Fruit fly (Drosophila melanogaster) whole organism, embryonic: ENCODE measurements around the gene ABCB7.
A peak's percentile ranks its signal among the peaks of the same experiment; 100 is the strongest.

Experiments used
- Awh ChIP-seq: fragments of 200-800 bp; sonication (Bioruptor generic); IDR thresholded peaks from 2 replicates; pipeline ENCODE4, ENCODE4 v1.3.6; 2022; ENCODE audit warnings: missing biosample characterization, missing genetic modification characterization
- BEAF-32 ChIP-seq: fragments of 200-800 bp; sonication (Bioruptor generic); optimal IDR thresholded peaks from 3 replicates; lab custom pipeline; 2017; ENCODE audit warnings: missing biosample characterization, missing genetic modification characterization, mild to moderate bottlenecking, moderate library complexity, missing genetic modification reagents
- Bgb ChIP-seq: fragments of 200-800 bp; sonication (Bioruptor generic); IDR thresholded peaks from 2 replicates; pipeline ENCODE4 v1.3.6; 2022; ENCODE audit warnings: missing biosample characterization, missing genetic modification characterization; ENCODE audit not compliant: partially characterized antibody
- CG10366 ChIP-seq: fragments of 200-800 bp; sonication (Bioruptor generic); IDR thresholded peaks from 2 replicates; pipeline ENCODE4 v1.3.6; 2022; ENCODE audit warnings: missing biosample characterization, missing genetic modification characterization
- CG10543 ChIP-seq: fragments of 200-800 bp; sonication (Bioruptor generic); optimal IDR thresholded peaks from 3 replicates; lab custom pipeline; 2017; ENCODE audit warnings: missing biosample characterization, mild to moderate bottlenecking, missing genetic modification characterization, moderate library complexity
- CG11696 ChIP-seq: fragments of 200-800 bp; sonication (Bioruptor generic); IDR thresholded peaks from 2 replicates; pipeline ENCODE4 v1.3.6; 2022; ENCODE audit warnings: missing biosample characterization, missing genetic modification characterization
- CG12299 ChIP-seq: fragments of 200-800 bp; sonication (Bioruptor generic); optimal IDR thresholded peaks from 2 replicates; lab custom pipeline; 2018; ENCODE audit warnings: missing biosample characterization, mild to moderate bottlenecking, missing genetic modification characterization
- CG15514 ChIP-seq: fragments of 200-800 bp; sonication (Bioruptor generic); optimal IDR thresholded peaks from 3 replicates; lab custom pipeline; 2017; ENCODE audit warnings: missing biosample characterization, missing genetic modification characterization, mild to moderate bottlenecking, moderate library complexity, missing genetic modification reagents
- CG3281 ChIP-seq: fragments of 200-800 bp; sonication (Bioruptor generic); optimal IDR thresholded peaks from 3 replicates; lab custom pipeline; 2017; ENCODE audit warnings: missing biosample characterization, mild to moderate bottlenecking, missing genetic modification characterization
- CG34422 ChIP-seq: fragments of 200-800 bp; sonication (Bioruptor generic); IDR thresholded peaks from 3 replicates; pipeline ENCODE4 v1.3.6; 2022; ENCODE audit warnings: missing biosample characterization, missing genetic modification characterization
- CG4617 ChIP-seq: fragments of 200-800 bp; sonication (Bioruptor generic); optimal IDR thresholded peaks from 3 replicates; lab custom pipeline; 2016; ENCODE audit warnings: missing biosample characterization, missing genetic modification characterization, borderline replicate concordance
- CG8388 ChIP-seq: fragments of 200-800 bp; sonication (Bioruptor generic); optimal IDR thresholded peaks from 2 replicates; lab custom pipeline; 2019; ENCODE audit warnings: missing biosample characterization, mild to moderate bottlenecking, missing genetic modification characterization, moderate library complexity
- CG9727 ChIP-seq: fragments of 200-800 bp; sonication (Bioruptor generic); optimal IDR thresholded peaks from 3 replicates; lab custom pipeline; 2017; ENCODE audit warnings: missing biosample characterization, mild to moderate bottlenecking, missing genetic modification characterization
- CG9797 ChIP-seq: fragments of 200-800 bp; sonication (Bioruptor generic); optimal IDR thresholded peaks from 3 replicates; lab custom pipeline; 2018; ENCODE audit warnings: missing biosample characterization, mild to moderate bottlenecking, missing genetic modification characterization
- Deaf1 ChIP-seq: fragments of 200-800 bp; optimal IDR thresholded peaks from 3 replicates; lab custom pipeline; 2019; ENCODE audit warnings: missing biosample characterization, mild to moderate bottlenecking, missing genetic modification characterization, moderate library complexity
- Dll ChIP-seq: fragments of 200-800 bp; sonication (Bioruptor generic); IDR thresholded peaks from 4 replicates; pipeline ENCODE4 v1.3.6; 2022; ENCODE audit warnings: missing biosample characterization, missing genetic modification characterization; ENCODE audit not compliant: partially characterized antibody
- E2f2 ChIP-seq: fragments of 200-800 bp; sonication (Bioruptor generic); IDR thresholded peaks from 2 replicates; pipeline ENCODE4 v1.3.6; 2022; ENCODE audit warnings: missing biosample characterization, missing genetic modification characterization
- Fer1 ChIP-seq: fragments of 200-800 bp; sonication (Bioruptor generic); optimal IDR thresholded peaks from 2 replicates; lab custom pipeline; 2017; ENCODE audit warnings: missing biosample characterization, mild to moderate bottlenecking, missing genetic modification characterization
- HmgZ ChIP-seq: fragments of 200-800 bp; sonication (Bioruptor generic); optimal IDR thresholded peaks from 2 replicates; lab custom pipeline; 2018; ENCODE audit warnings: missing biosample characterization, mild to moderate bottlenecking, missing genetic modification characterization
- Jarid2 ChIP-seq: fragments of 200-800 bp; sonication (Bioruptor generic); optimal IDR thresholded peaks from 3 replicates; lab custom pipeline; 2017; ENCODE audit warnings: mild to moderate bottlenecking, missing biosample characterization, missing genetic modification reagents, missing genetic modification characterization
- MBD-R2 ChIP-seq: fragments of 200-800 bp; sonication (Bioruptor generic); IDR thresholded peaks from 2 replicates; pipeline ENCODE4 v1.3.6; 2022; ENCODE audit warnings: missing biosample characterization, missing genetic modification characterization
- Med ChIP-seq: fragments of 200-800 bp; sonication (Bioruptor generic); peaks from one replicate; lab custom pipeline; 2016; ENCODE audit warnings: missing biosample characterization, missing genetic modification characterization, mild to moderate bottlenecking, inconsistent platforms, moderate library complexity
- Myb ChIP-seq: fragments of 200-800 bp; sonication (Bioruptor generic); optimal IDR thresholded peaks from 2 replicates; lab custom pipeline; 2016; ENCODE audit warnings: missing biosample characterization, missing genetic modification characterization
- Optix ChIP-seq: fragments of 200-800 bp; sonication (Bioruptor generic); IDR thresholded peaks from 3 replicates; pipeline ENCODE4 v1.3.6; 2022; ENCODE audit warnings: missing biosample characterization, missing genetic modification characterization
- Pdp1 ChIP-seq, 2 experiments: fragments of 200-800 bp; sonication (Bioruptor generic); optimal IDR thresholded peaks; 3 replicates each; lab custom pipeline; 2016; ENCODE audit warnings: missing biosample characterization in 2 of 2, missing genetic modification characterization in 2 of 2, mild to moderate bottlenecking in 1 of 2, moderate library complexity in 1 of 2
- YL-1 ChIP-seq: fragments of 200-800 bp; sonication (Bioruptor generic); optimal IDR thresholded peaks from 3 replicates; lab custom pipeline; 2017; ENCODE audit warnings: missing biosample characterization, mild to moderate bottlenecking, missing genetic modification characterization
- amos ChIP-seq: fragments of 200-800 bp; sonication (Bioruptor generic); IDR thresholded peaks from 2 replicates; pipeline ENCODE4 v1.3.6; 2022; ENCODE audit warnings: missing biosample characterization, missing genetic modification characterization; ENCODE audit not compliant: partially characterized antibody
- ara ChIP-seq: fragments of 200-800 bp; sonication (Bioruptor generic); IDR thresholded peaks from 2 replicates; pipeline ENCODE4 v1.3.6; 2022; ENCODE audit warnings: missing biosample characterization, missing genetic modification characterization
- bsh ChIP-seq, 2 experiments: fragments of 200-800 bp; sonication (Bioruptor generic); optimal IDR thresholded peaks; 2 replicates each; lab custom pipeline; 2017 to 2018; ENCODE audit warnings: mild to moderate bottlenecking in 2 of 2, missing biosample characterization in 2 of 2, missing genetic modification characterization in 2 of 2, moderate library complexity in 1 of 2
- dan ChIP-seq: fragments of 200-800 bp; sonication (Bioruptor generic); IDR thresholded peaks from 2 replicates; pipeline ENCODE4 v1.3.6; 2022; ENCODE audit warnings: missing biosample characterization, missing genetic modification characterization
- dm ChIP-seq: fragments of 200-800 bp; sonication (Bioruptor generic); optimal IDR thresholded peaks from 3 replicates; lab custom pipeline; 2016; ENCODE audit warnings: missing biosample characterization, missing genetic modification characterization
- ewg ChIP-seq: fragments of 200-800 bp; sonication (Bioruptor generic); optimal IDR thresholded peaks from 3 replicates; lab custom pipeline; 2017; ENCODE audit warnings: mild to moderate bottlenecking, missing biosample characterization, missing genetic modification reagents, missing genetic modification characterization
- ind ChIP-seq: fragments of 200-800 bp; sonication (Bioruptor generic); optimal IDR thresholded peaks from 3 replicates; lab custom pipeline; 2016; ENCODE audit warnings: missing biosample characterization, missing genetic modification characterization
- nmo ChIP-seq: fragments of 200-800 bp; sonication (Bioruptor generic); optimal IDR thresholded peaks from 2 replicates; lab custom pipeline; 2018; ENCODE audit warnings: missing biosample characterization, mild to moderate bottlenecking, missing genetic modification characterization, moderate library complexity
- nom ChIP-seq: fragments of 200-800 bp; sonication (Bioruptor generic); optimal IDR thresholded peaks from 2 replicates; lab custom pipeline; 2017; ENCODE audit warnings: missing biosample characterization, missing genetic modification characterization, mild to moderate bottlenecking, moderate library complexity, missing genetic modification reagents
- onecut ChIP-seq: fragments of 200-800 bp; sonication (Bioruptor generic); IDR thresholded peaks from 2 replicates; pipeline ENCODE4 v1.3.6; 2022; ENCODE audit warnings: missing biosample characterization, missing genetic modification characterization
- pnt ChIP-seq: fragments of 200-800 bp; sonication (Bioruptor generic); optimal IDR thresholded peaks from 3 replicates; lab custom pipeline; 2016; ENCODE audit warnings: missing biosample characterization, missing genetic modification characterization
- pzg ChIP-seq: fragments of 200-800 bp; sonication (Bioruptor generic); optimal IDR thresholded peaks from 3 replicates; lab custom pipeline; 2018; ENCODE audit warnings: missing biosample characterization, mild to moderate bottlenecking, missing genetic modification characterization, moderate library complexity
- scrt ChIP-seq: fragments of 200-800 bp; sonication (Bioruptor generic); optimal IDR thresholded peaks from 2 replicates; lab custom pipeline; 2018; ENCODE audit warnings: missing biosample characterization, mild to moderate bottlenecking, missing genetic modification characterization, moderate library complexity
- sd ChIP-seq: fragments of 200-800 bp; sonication (Bioruptor generic); optimal IDR thresholded peaks from 3 replicates; lab custom pipeline; 2018; ENCODE audit warnings: missing biosample characterization, mild to moderate bottlenecking, missing genetic modification characterization, moderate library complexity
- so ChIP-seq: fragments of 200-800 bp; sonication (Bioruptor generic); IDR thresholded peaks from 3 replicates; pipeline ENCODE4 v1.3.6; 2022; ENCODE audit warnings: missing biosample characterization, missing genetic modification characterization
- stc ChIP-seq: fragments of 200-800 bp; sonication (Bioruptor generic); IDR thresholded peaks from 2 replicates; pipeline ENCODE4 v1.3.6; 2022; ENCODE audit warnings: missing biosample characterization, missing genetic modification characterization
- toy ChIP-seq: fragments of 200-800 bp; sonication (Bioruptor generic); IDR thresholded peaks from 2 replicates; pipeline ENCODE4 v1.3.6; 2022; ENCODE audit warnings: missing biosample characterization, missing genetic modification characterization
- trem ChIP-seq: fragments of 200-800 bp; optimal IDR thresholded peaks from 3 replicates; lab custom pipeline; 2019; ENCODE audit warnings: missing biosample characterization, mild to moderate bottlenecking, missing genetic modification characterization, moderate library complexity

ABCB7 gene

DNA sequence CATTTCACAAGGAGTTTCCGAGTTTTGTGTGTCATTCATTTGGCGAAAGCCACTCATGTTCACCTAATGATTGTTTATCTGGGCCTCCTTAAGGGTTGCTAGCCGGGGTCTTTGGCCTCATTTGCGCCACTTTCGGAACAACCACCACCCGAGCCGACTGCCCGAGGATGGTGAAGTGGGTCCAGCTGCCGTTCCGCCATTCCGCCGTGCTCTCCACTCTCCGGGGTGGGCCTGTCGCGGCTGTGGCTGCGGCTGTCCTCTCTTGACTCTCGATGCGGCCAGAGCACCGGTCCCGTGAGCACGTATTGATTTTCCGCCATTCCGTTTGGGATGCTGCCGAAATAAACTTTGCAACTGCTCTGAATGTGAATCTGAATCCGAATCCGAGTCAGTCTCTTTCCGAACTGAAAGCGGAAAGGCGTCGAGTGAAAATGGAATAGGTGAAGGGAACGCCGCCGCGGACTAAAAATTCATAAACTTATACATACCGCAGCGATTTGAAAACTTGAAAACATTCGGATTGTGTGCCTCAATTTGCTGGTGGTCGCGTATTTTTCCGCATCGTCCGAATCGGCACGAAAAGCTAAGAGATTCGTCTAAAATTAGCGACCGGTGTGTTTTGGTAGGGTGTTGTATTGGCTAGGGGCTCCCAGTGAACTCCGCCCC is 30.6 kb downstream of the ABCB7 start, which contains the start of gene CG13920 (continued):
- peak; percentile 72 for TF ChIP-seq CG10543 (GFP tag; lab: Kevin White, UChicago)
- TF ChIP-seq Fer1 (GFP tag; lab: Kevin White, UChicago) = no peak
- peak; percentile 99 for TF ChIP-seq onecut (GFP tag; lab: Robert Waterston, UW)
- peak; percentile 34 for TF ChIP-seq Jarid2 (GFP tag; lab: Kevin White, UChicago)
- no peak for TF ChIP-seq CG10366
- peak; percentile 4 for TF ChIP-seq scrt (GFP tag; lab: Kevin White, UChicago)
- TF ChIP-seq CG15514 (GFP tag; lab: Kevin White, UChicago) = peak; percentile 27
- no peak for TF ChIP-seq CG12299 (tag; lab: Kevin White, UChicago)
- no peak for TF ChIP-seq CG11696
- no peak for TF ChIP-seq toy (GFP tag; lab: Robert Waterston, UW)
- TF ChIP-seq MBD-R2 (GFP tag; lab: Robert Waterston, UW) = peak; percentile 42
- 0 out of 2 replicates have a peak, but pooled peaks have one; percentile 11 for TF ChIP-seq E2f2 (GFP tag; lab: Robert Waterston, UW)
- peak; percentile 49 for TF ChIP-seq sd
- TF ChIP-seq CG34422 (GFP tag; lab: Robert Waterston, UW) = no peak
- TF ChIP-seq Med (GFP tag; lab: Kevin White, UChicago) = peak; percentile 59
- TF ChIP-seq ewg (GFP tag; lab: Kevin White, UChicago) = no peak
- peak; percentile 3 for TF ChIP-seq pzg (GFP tag; lab: Kevin White, UChicago)
- TF ChIP-seq, all 482 proteins: peak for 29

DNA sequence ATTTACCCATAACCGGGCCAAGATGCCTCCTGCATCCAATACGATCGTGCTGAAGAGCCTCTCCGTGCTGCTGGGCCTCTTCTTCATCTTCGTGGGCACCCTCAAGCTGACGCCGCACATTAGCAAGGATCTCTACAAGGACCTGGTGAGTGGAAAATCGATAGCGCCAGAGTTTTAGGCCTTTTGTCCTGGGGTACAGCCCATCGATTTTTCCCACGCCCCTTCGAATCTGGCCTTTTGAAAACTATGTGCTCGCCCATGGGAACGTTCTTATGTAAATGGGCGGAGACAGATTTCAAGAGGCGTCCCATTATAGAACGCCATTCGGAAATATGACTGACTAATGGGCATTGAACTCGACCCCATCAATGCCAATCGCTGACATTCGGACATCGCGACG is 31.1 kb downstream of the ABCB7 start:
- TF ChIP-seq CG8388 (GFP tag; lab: Kevin White, UChicago) (no peak), so (0 out of 3 replicates have a peak, but pooled peaks have one; percentile 30), Bgb (GFP tag; lab: Robert Waterston, UW) (0 out of 2 replicates have a peak, but pooled peaks have one; percentile 27), onecut (GFP tag; lab: Robert Waterston, UW) (peak; percentile 95), Awh (GFP tag; lab: Robert Waterston, UW) (no peak), Med (GFP tag; lab: Kevin White, UChicago) (peak; percentile 39), MBD-R2 (GFP tag; lab: Robert Waterston, UW) (peak; percentile 10; the same call in 1 of the 2 replicates), Pdp1 (GFP tag; optimal IDR thresholded peaks at IDR 0.05; lab: Kevin White, UChicago) (peak in 1 of 2 experiments; percentile 47)

DNA sequence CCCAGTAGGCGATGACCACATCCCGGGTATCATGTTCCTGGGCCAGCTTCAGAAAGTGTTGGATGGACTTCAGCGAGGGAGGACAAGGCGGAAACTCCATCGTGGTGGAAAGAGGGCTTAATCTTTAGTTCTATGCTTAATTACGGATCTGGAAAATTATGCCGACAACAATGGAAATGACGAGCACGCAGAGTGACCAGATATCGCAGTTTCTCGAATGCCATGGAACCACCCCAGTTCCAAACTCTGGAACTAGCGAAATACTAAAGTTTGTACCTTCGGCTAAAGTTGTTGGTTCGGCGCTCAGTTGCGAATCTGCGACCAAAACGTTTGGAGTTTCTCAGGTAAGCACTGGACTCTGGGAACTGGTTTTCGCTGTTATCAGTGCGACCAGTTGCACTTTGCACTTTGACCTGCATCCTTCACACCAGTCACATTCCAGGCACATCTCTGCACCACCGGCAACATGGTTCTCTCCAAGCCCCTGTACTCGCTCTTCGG is 34.5 kb downstream of the ABCB7 start, which contains the start of the genes CG7970 and Vta1:
Gene CG7970, plus strand, starts transcription at position 51 of the 501 bp plus-strand sequence.
Gene Vta1, minus strand, starts transcription at position 201 of the 501 bp plus-strand sequence.
- TF ChIP-seq trem (tag; lab: Kevin White, UChicago) (peak; percentile 32), YL-1 (peak; percentile 68), dm (no peak), stc (GFP tag; lab: Robert Waterston, UW) (no peak), Dll (GFP tag; lab: Robert Waterston, UW) (0 out of 4 replicates have a peak, but pooled peaks have one; percentile 26), pnt (GFP tag; lab: Kevin White, UChicago) (no peak), HmgZ (tag; lab: Kevin White, UChicago) (peak; percentile 64), CG9727 (no peak), CG4617 (peak; percentile 87), amos (GFP tag; lab: Robert Waterston, UW) (peak; percentile 30; the same call in 1 of the 2 replicates), dan (GFP tag; lab: Robert Waterston, UW) (no peak), Myb (GFP tag; lab: Kevin White, UChicago) (peak; percentile 13), bsh (GFP tag; optimal IDR thresholded peaks at IDR 0.05; lab: Kevin White, UChicago) (peak in 1 of 2 experiments; percentile 74), BEAF-32 (peak; percentile 8), Optix (GFP tag; lab: Robert Waterston, UW) (no peak), CG15514 (GFP tag; lab: Kevin White, UChicago) (peak; percentile 99), nmo (GFP tag; lab: Kevin White, UChicago) (peak; percentile 16), ind (GFP tag; lab: Kevin White, UChicago) (no peak), nom (GFP tag; lab: Kevin White, UChicago) (peak; percentile 98), CG3281 (GFP tag; lab: Kevin White, UChicago) (no peak), Deaf1 (tag; lab: Kevin White, UChicago) (peak; percentile 74), pzg (GFP tag; lab: Kevin White, UChicago) (peak; percentile 79), CG9797 (GFP tag; lab: Kevin White, UChicago) (peak; percentile 80), ara (GFP tag; lab: Robert Waterston, UW) (no peak)
